Worm (Caenorhabditis elegans) whole organism, young adult: ENCODE data around the gene F52E1.5.
A peak's percentile ranks its signal among the peaks of the same experiment; 100 is the strongest.

Experiments used
- B0035.1 ChIP-seq: sonication (generic microtip); optimal IDR thresholded peaks from 2 replicates; lab custom pipeline; 2016; ENCODE audit warnings: missing genetic modification characterization, mild to moderate bottlenecking, missing compliant biosample characterization, missing genotype, missing genetic modification reagents
- F10E7.11 ChIP-seq: sonication (generic microtip); optimal IDR thresholded peaks from 2 replicates; lab custom pipeline; 2017; ENCODE audit warnings: mild to moderate bottlenecking, missing genetic modification characterization, moderate library complexity, missing compliant biosample characterization
- F33H1.4 ChIP-seq: fragments of 200-800 bp; sonication (Bioruptor generic); IDR thresholded peaks from 2 replicates; pipeline ENCODE4 v1.3.6; 2022; ENCODE audit warnings: missing genetic modification reagents, missing genetic modification characterization, missing compliant biosample characterization
- F49E8.2 ChIP-seq: sonication (generic microtip); optimal IDR thresholded peaks from 3 replicates; lab custom pipeline; 2017; ENCODE audit warnings: missing genetic modification characterization, mild to moderate bottlenecking, missing compliant biosample characterization, antibody characterized with exemption, moderate library complexity; ENCODE audit not compliant: insufficient read depth
- F52B5.7 ChIP-seq: sonication (generic microtip); optimal IDR thresholded peaks from 2 replicates; lab custom pipeline; 2016; ENCODE audit warnings: mild to moderate bottlenecking, missing genetic modification characterization, missing compliant biosample characterization
- K12H6.12 ChIP-seq: fragments of 200-800 bp; sonication (Bioruptor generic); optimal IDR thresholded peaks from 2 replicates; lab custom pipeline; 2018; ENCODE audit warnings: mild to moderate bottlenecking, missing genetic modification characterization, missing compliant biosample characterization
- aptf-3 ChIP-seq: fragments of 200-800 bp; sonication (Bioruptor generic); IDR thresholded peaks from 2 replicates; pipeline ENCODE4 v1.3.6; 2022; ENCODE audit warnings: missing genetic modification characterization, missing compliant biosample characterization
- atf-7 ChIP-seq: sonication (generic microtip); optimal IDR thresholded peaks from 2 replicates; lab custom pipeline; 2017; ENCODE audit warnings: mild to moderate bottlenecking, missing genetic modification characterization, missing compliant biosample characterization
- attf-6 ChIP-seq: fragments of 200-800 bp; sonication (Bioruptor generic); IDR thresholded peaks from 2 replicates; pipeline ENCODE4 v1.3.6; 2022; ENCODE audit warnings: missing genetic modification reagents, missing genetic modification characterization, missing compliant biosample characterization
- bed-1 ChIP-seq: fragments of 200-800 bp; sonication (Bioruptor generic); IDR thresholded peaks from 2 replicates; pipeline ENCODE4 v1.3.6; 2022; ENCODE audit warnings: missing genetic modification reagents, missing genetic modification characterization, missing compliant biosample characterization
- bed-2 ChIP-seq: fragments of 200-800 bp; sonication (Bioruptor generic); IDR thresholded peaks from 2 replicates; pipeline ENCODE4 v1.3.6; 2022; ENCODE audit warnings: missing genetic modification reagents, missing genetic modification characterization, missing compliant biosample characterization
- ccch-3 ChIP-seq: fragments of 200-800 bp; sonication (Bioruptor generic); optimal IDR thresholded peaks from 2 replicates; lab custom pipeline; 2018; ENCODE audit warnings: mild to moderate bottlenecking, missing genetic modification characterization, missing compliant biosample characterization
- cebp-1 ChIP-seq, 2 experiments: fragments of 200-800 bp in 1 of 2; sonication (Bioruptor generic) in 1 of 2; sonication (generic microtip) in 1 of 2; IDR thresholded peaks in 1 of 2; optimal IDR thresholded peaks in 1 of 2; 2 replicates each; pipeline versions ENCODE4 v1.3.6 to Lab custom; 2017 to 2022; ENCODE audit warnings: missing compliant biosample characterization in 2 of 2, missing genetic modification characterization in 2 of 2, mild to moderate bottlenecking in 1 of 2, missing genetic modification reagents in 1 of 2, moderate library complexity in 1 of 2
- chd-7 ChIP-seq: sonication (generic microtip); optimal IDR thresholded peaks from 2 replicates; lab custom pipeline; 2016; ENCODE audit warnings: mild to moderate bottlenecking, missing genetic modification characterization, moderate library complexity, missing compliant biosample characterization
- dox-1 ChIP-seq: fragments of 200-800 bp; sonication (Bioruptor generic); IDR thresholded peaks from 2 replicates; pipeline ENCODE4 v1.3.6; 2022; ENCODE audit warnings: missing genetic modification reagents, missing genetic modification characterization, missing compliant biosample characterization
- dpff-1 ChIP-seq: sonication (generic microtip); optimal IDR thresholded peaks from 2 replicates; lab custom pipeline; 2017; ENCODE audit warnings: mild to moderate bottlenecking, missing genetic modification characterization, missing compliant biosample characterization
- egl-18 ChIP-seq: fragments of 200-800 bp; sonication (Bioruptor generic); IDR thresholded peaks from 2 replicates; pipeline ENCODE4 v1.3.6; 2022; ENCODE audit warnings: missing genetic modification reagents, missing genetic modification characterization, missing compliant biosample characterization
- hmg-1.2 ChIP-seq: fragments of 200-800 bp; sonication (Bioruptor generic); IDR thresholded peaks from 2 replicates; pipeline ENCODE4 v1.3.6; 2022; ENCODE audit warnings: missing genetic modification reagents, missing genetic modification characterization, missing compliant biosample characterization
- hsf-1 ChIP-seq: fragments of 200-800 bp; sonication (Bioruptor generic); IDR thresholded peaks from 2 replicates; pipeline ENCODE4 v1.3.6; 2022; ENCODE audit warnings: missing genetic modification reagents, missing genetic modification characterization, missing compliant biosample characterization
- let-607 ChIP-seq, 2 experiments: fragments of 200-800 bp in 1 of 2; sonication (Bioruptor generic) in 1 of 2; sonication (generic microtip) in 1 of 2; optimal IDR thresholded peaks; 2 replicates each; lab custom pipeline; 2016 to 2018; ENCODE audit warnings: mild to moderate bottlenecking in 2 of 2, missing compliant biosample characterization in 2 of 2, missing genetic modification characterization in 2 of 2, moderate library complexity in 2 of 2, missing genotype in 1 of 2
- lin-26 ChIP-seq: fragments of 200-800 bp; sonication (Bioruptor generic); IDR thresholded peaks from 2 replicates; pipeline ENCODE4 v1.3.6; 2022; ENCODE audit warnings: missing genetic modification reagents, missing genetic modification characterization, missing compliant biosample characterization
- lin-35 ChIP-seq, 3 experiments: fragments of 150-350 bp in 2 of 3; sonication (generic microtip) in 1 of 3; optimal IDR thresholded peaks; 2 replicates each; lab custom pipeline; 2014 to 2018; ENCODE audit warnings: missing biosample characterization in 3 of 3, missing genetic modification characterization in 3 of 3, missing genetic modification reagents in 3 of 3
- lin-54 ChIP-seq: fragments of 200-800 bp; sonication (Bioruptor generic); optimal IDR thresholded peaks from 2 replicates; lab custom pipeline; 2018; ENCODE audit warnings: mild to moderate bottlenecking, missing genetic modification characterization, missing compliant biosample characterization
- lsl-1 ChIP-seq: fragments of 200-800 bp; sonication (Bioruptor generic); optimal IDR thresholded peaks from 2 replicates; lab custom pipeline; 2018; ENCODE audit warnings: mild to moderate bottlenecking, missing genetic modification characterization, moderate library complexity, missing compliant biosample characterization
- madf-3 ChIP-seq: fragments of 200-800 bp; sonication (Bioruptor generic); IDR thresholded peaks from 2 replicates; pipeline ENCODE4 v1.3.6; 2022; ENCODE audit warnings: missing genetic modification reagents, missing genetic modification characterization, missing compliant biosample characterization
- madf-6 ChIP-seq: fragments of 200-800 bp; sonication (Bioruptor generic); IDR thresholded peaks from 2 replicates; pipeline ENCODE4 v1.3.6; 2022; ENCODE audit warnings: missing genetic modification reagents, missing genetic modification characterization, missing compliant biosample characterization
- madf-8 ChIP-seq: fragments of 200-800 bp; sonication (Bioruptor generic); conservative IDR thresholded peaks from 2 replicates; pipeline ENCODE4 v1.3.6; 2022; ENCODE audit warnings: missing genetic modification reagents, missing genetic modification characterization, missing compliant biosample characterization
- mel-28 ChIP-seq: sonication (generic microtip); optimal IDR thresholded peaks from 2 replicates; lab custom pipeline; 2016; ENCODE audit warnings: borderline replicate concordance, mild to moderate bottlenecking, missing genetic modification characterization, missing compliant biosample characterization
- mxl-1 ChIP-seq: sonication (generic microtip); optimal IDR thresholded peaks from 2 replicates; lab custom pipeline; 2016; ENCODE audit warnings: missing genetic modification characterization, missing compliant biosample characterization
- nfya-2 ChIP-seq: fragments of 200-800 bp; sonication (Bioruptor generic); IDR thresholded peaks from 2 replicates; pipeline ENCODE4 v1.3.6; 2022; ENCODE audit warnings: missing genetic modification reagents, missing genetic modification characterization, missing compliant biosample characterization
- nhr-179 ChIP-seq: sonication (generic microtip); optimal IDR thresholded peaks from 2 replicates; lab custom pipeline; 2016; ENCODE audit warnings: mild to moderate bottlenecking, missing genetic modification characterization, missing compliant biosample characterization
- nhr-80 ChIP-seq: sonication (generic microtip); optimal IDR thresholded peaks from 2 replicates; lab custom pipeline; 2016; ENCODE audit warnings: missing genetic modification characterization, missing compliant biosample characterization
- nhr-90 ChIP-seq: sonication (generic microtip); optimal IDR thresholded peaks from 2 replicates; lab custom pipeline; 2016; ENCODE audit warnings: missing genotype, mild to moderate bottlenecking, missing genetic modification characterization, missing compliant biosample characterization
- pbrm-1 ChIP-seq: fragments of 200-800 bp; sonication (Bioruptor generic); IDR thresholded peaks from 2 replicates; pipeline ENCODE4 v1.3.6; 2022; ENCODE audit warnings: missing genetic modification reagents, missing genetic modification characterization, missing compliant biosample characterization
- pha-4 ChIP-seq: fragments of 150-350 bp; sonication (generic microtip); optimal IDR thresholded peaks from 2 replicates; lab custom pipeline; 2014; ENCODE audit warnings: missing biosample characterization, missing genetic modification reagents, missing genetic modification characterization
- repo-1 ChIP-seq: sonication (generic microtip); optimal IDR thresholded peaks from 2 replicates; lab custom pipeline; 2017; ENCODE audit warnings: mild to moderate bottlenecking, missing genetic modification characterization, missing compliant biosample characterization
- snpc-1.1 ChIP-seq: sonication (generic microtip); optimal IDR thresholded peaks from 2 replicates; lab custom pipeline; 2017; ENCODE audit warnings: missing genetic modification characterization, mild to moderate bottlenecking, missing compliant biosample characterization, antibody characterized with exemption, moderate library complexity, missing genotype, missing genetic modification reagents; ENCODE audit not compliant: insufficient read depth
- snpc-3.4 ChIP-seq: sonication (generic microtip); optimal IDR thresholded peaks from 2 replicates; lab custom pipeline; 2017; ENCODE audit warnings: missing genetic modification characterization, mild to moderate bottlenecking, missing compliant biosample characterization, antibody characterized with exemption, moderate library complexity, missing genotype, missing genetic modification reagents
- snpc-4 ChIP-seq, 5 experiments: fragments of 150-350 bp in 1 of 5; sonication (generic microtip) in 4 of 5; optimal IDR thresholded peaks; 2 replicates each; lab custom pipeline; 2014 to 2018; ENCODE audit warnings: missing genetic modification characterization in 5 of 5, missing biosample characterization in 3 of 5, antibody characterized with exemption in 2 of 5, mild to moderate bottlenecking in 2 of 5, missing compliant biosample characterization in 2 of 5, missing genotype in 2 of 5, moderate library complexity in 2 of 5, missing genetic modification reagents in 1 of 5
- unc-62 ChIP-seq: fragments of 150-350 bp; optimal IDR thresholded peaks from 2 replicates; lab custom pipeline; 2014; ENCODE audit warnings: missing biosample characterization, missing genetic modification reagents, missing genetic modification characterization
- xnd-1 ChIP-seq: sonication (generic microtip); optimal IDR thresholded peaks from 2 replicates; lab custom pipeline; 2016; ENCODE audit warnings: missing genotype, missing genetic modification reagents, missing genetic modification characterization, missing compliant biosample characterization
- ztf-22 ChIP-seq: fragments of 200-800 bp; sonication (Bioruptor generic); optimal IDR thresholded peaks from 2 replicates; lab custom pipeline; 2018; ENCODE audit warnings: mild to moderate bottlenecking, missing genetic modification characterization, moderate library complexity, missing compliant biosample characterization
- ztf-25 ChIP-seq: fragments of 200-800 bp; sonication (Bioruptor generic); IDR thresholded peaks from 2 replicates; pipeline ENCODE4 v1.3.6; 2022; ENCODE audit warnings: missing genetic modification reagents, missing genetic modification characterization, missing compliant biosample characterization
- ztf-26 ChIP-seq: sonication (generic microtip); optimal IDR thresholded peaks from 2 replicates; lab custom pipeline; 2017; ENCODE audit warnings: missing genetic modification characterization, missing compliant biosample characterization

Gene F52E1.5

DNA sequence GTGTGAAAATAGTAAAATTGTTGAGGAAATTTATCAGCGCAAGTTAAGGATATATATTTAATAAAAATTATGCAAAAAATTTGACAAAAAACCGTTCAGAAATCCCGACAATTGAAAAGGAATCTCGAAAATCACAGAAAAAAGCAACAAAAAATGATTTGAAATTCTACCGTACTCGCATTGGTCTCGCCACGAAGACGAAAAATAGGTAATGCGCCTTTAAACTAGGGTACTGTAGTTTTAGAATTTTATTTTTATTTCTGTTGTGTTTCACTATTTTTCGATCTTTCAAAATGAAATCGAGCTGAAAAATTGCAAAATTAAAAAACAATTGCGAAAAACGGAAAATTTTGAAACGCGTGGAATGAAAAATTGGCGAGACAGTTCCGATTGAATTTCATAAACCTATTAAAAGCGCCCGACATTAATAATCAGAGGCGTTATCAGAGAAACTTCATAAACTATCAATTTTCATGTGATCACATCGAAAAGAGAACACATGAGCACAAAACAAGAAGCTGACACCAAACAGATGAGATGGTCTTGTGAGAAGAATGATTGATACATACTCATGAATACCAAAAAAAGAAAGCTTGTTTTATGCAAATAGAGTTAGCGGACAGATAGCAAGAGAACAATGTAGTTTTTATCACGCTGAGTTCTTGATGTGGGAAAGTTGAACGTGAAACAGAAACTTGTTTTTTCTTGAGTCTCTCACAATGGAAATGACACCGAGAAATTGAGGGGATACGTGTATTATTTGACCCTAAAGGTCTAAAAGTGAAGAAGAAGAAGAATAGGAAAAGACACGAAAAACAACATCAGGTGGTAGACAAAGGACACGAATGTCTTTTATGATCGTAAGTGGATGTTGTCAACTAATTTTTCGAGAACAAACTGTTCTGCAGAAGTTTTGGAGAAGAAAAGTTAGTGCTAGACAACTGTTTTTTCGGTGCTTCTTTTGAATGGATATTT is 45.8 kb downstream of the F52E1.5 start:
- TF ChIP-seq ztf-22 (GFP tag; lab: Kevin White, UChicago) (peak; percentile 32), dpff-1 (no peak), lin-54 (peak; percentile 52), pha-4 (tag; lab: Kevin White, UChicago) (peak; percentile 55), nhr-90 (peak; percentile 9), nhr-80 (tag; lab: Kevin White, UChicago) (peak; percentile 94), lsl-1 (GFP tag; lab: Kevin White, UChicago) (peak; percentile 96), egl-18 (no peak), B0035.1 (tag; lab: Kevin White, UChicago) (no peak), K12H6.12 (tag; lab: Kevin White, UChicago) (no peak), nfya-2 (GFP tag; lab: Robert Waterston, UW) (no peak), madf-3 (GFP tag; lab: Robert Waterston, UW) (no peak), atf-7 (tag; lab: Kevin White, UChicago) (peak; percentile 20), madf-6 (GFP tag; lab: Robert Waterston, UW) (peak; percentile 84), aptf-3 (GFP tag; lab: Robert Waterston, UW) (no peak), F52B5.7 (tag; lab: Kevin White, UChicago) (no peak), lin-26 (GFP tag; lab: Robert Waterston, UW) (peak; percentile 48; the same call in 1 of the 2 replicates), nhr-179 (tag; lab: Kevin White, UChicago) (no peak), pbrm-1 (GFP tag; lab: Robert Waterston, UW) (0 out of 2 replicates have a peak, but pooled peaks have one; percentile 8), F33H1.4 (peak; percentile 86), snpc-3.4 (tag; lab: Kevin White, UChicago) (peak; percentile 42), let-607 (tag; optimal IDR thresholded peaks at IDR 0.05; lab: Kevin White, UChicago) (no peak), snpc-4 (GFP tag; optimal IDR thresholded peaks at IDR 0.05; lab: Kevin White, UChicago) (no peak), snpc-4 (tag; optimal IDR thresholded peaks at IDR 0.05; lab: Kevin White, UChicago) (peak in 3 of 4 experiments; percentile 42 to 69 (median 65)), lin-35 (GFP tag; optimal IDR thresholded peaks at IDR 0.05; lab: Kevin White, UChicago) (no peak), dox-1 (GFP tag; lab: Robert Waterston, UW) (no peak), bed-2 (GFP tag; lab: Robert Waterston, UW) (no peak), F49E8.2 (tag; lab: Kevin White, UChicago) (peak; percentile 31), cebp-1 (GFP tag; IDR thresholded peaks at IDR 0.05; lab: Robert Waterston, UW) (peak; percentile 30; the same call in 1 of the 2 replicates), cebp-1 (tag; optimal IDR thresholded peaks at IDR 0.05; lab: Kevin White, UChicago) (peak; percentile 62), xnd-1 (tag; lab: Kevin White, UChicago) (peak; percentile 79), unc-62 (GFP tag; lab: Kevin White, UChicago) (peak; percentile 65), madf-8 (GFP tag; lab: Robert Waterston, UW) (peak; percentile 64)

DNA sequence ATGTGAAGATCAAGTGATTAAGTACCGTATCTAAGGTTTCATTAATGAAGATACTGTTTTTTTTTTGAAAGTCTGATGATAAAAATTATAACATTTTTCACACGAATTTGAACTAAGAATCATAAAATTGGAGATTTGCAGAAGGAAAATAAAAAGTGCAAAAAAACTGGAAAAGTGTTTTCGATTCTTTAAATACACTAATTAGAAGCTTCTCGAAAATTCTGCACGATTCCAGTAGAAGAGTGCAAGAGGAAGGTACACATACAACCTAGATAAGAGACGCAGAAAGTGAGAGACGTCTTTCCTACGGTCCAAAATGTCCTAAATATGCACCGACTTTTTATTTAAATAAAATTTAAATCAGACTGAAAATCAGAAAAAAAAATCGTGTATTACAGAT is 46.9 kb downstream of the F52E1.5 start:
- TF ChIP-seq repo-1 (tag; lab: Kevin White, UChicago) = no peak
- no peak for TF ChIP-seq attf-6 (GFP tag; lab: Robert Waterston, UW)
- TF ChIP-seq mel-28 (tag; lab: Kevin White, UChicago) = no peak
- TF ChIP-seq hsf-1 (GFP tag; lab: Robert Waterston, UW) = peak; percentile 56; the same call in 1 of the 2 replicates
- no peak for TF ChIP-seq ztf-26
- TF ChIP-seq snpc-1.1 = no peak
- TF ChIP-seq ccch-3 (GFP tag; lab: Kevin White, UChicago) = no peak
- no peak for TF ChIP-seq chd-7 (tag; lab: Kevin White, UChicago)
- no peak for TF ChIP-seq bed-1 (GFP tag; lab: Robert Waterston, UW)
- no peak for TF ChIP-seq mxl-1 (tag; lab: Kevin White, UChicago)
- peak; percentile 38; the same call in 1 of the 2 replicates for TF ChIP-seq hmg-1.2 (GFP tag; lab: Robert Waterston, UW)
- no peak for TF ChIP-seq F10E7.11 (tag; lab: Kevin White, UChicago)
- TF ChIP-seq ztf-25 (GFP tag; lab: Robert Waterston, UW) = no peak
